Fruit fly (Drosophila melanogaster): ENCODE results near the gene Or19b.
"Not testable (repeated sequence)": the region's sequence is repeated elsewhere in the genome, so short reads cannot be mapped to it uniquely, and the experiment has no call there.

Or19b gene

dm6 chrX:20130486-20130885 lies 36.3 kb downstream of the Or19b start:
- TF ChIP-seq foxo (GFP tag; optimal IDR thresholded peaks at IDR 0.05) (no peak), Vsx2 (GFP tag; optimal IDR thresholded peaks at IDR 0.05; ENCODE audit: partially characterized antibody) (no peak), CrebA (GFP tag; optimal IDR thresholded peaks at IDR 0.05; ENCODE audit: borderline replicate concordance) (no peak), Hr78 (GFP tag; optimal IDR thresholded peaks at IDR 0.05) (no peak)

DNA sequence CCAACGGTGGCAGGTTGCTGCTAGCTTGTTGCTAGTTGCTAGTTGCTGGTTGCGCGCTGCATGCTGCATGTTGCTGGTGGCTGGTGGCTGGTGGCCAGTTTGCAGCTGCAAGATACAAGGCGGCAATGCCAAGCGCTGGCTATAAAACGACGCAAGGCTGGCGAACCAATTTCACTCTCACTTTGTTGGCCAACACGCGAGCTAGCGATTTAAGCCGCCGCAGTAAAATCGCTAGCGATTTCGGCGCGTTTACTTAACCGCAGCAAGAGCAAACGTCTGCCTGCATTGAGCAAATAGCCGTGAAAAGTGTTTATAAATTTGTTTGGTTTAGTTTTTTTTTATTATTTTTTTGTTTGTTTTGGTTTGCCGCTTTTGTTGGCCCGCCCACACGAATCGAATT lies 39.2 kb downstream of the Or19b start, which contains the start of gene CG15322:
Gene CG15322 (plus strand): TSS at position 148 of the 400 bp plus-strand sequence.
- no peak for TF ChIP-seq CG9705 (GFP tag; optimal IDR thresholded peaks at IDR 0.05)
- no peak for TF ChIP-seq sv (GFP tag; optimal IDR thresholded peaks at IDR 0.05)
- no peak for TF ChIP-seq woc (GFP tag; optimal IDR thresholded peaks at IDR 0.05)
- no peak for TF ChIP-seq Dif (GFP tag; optimal IDR thresholded peaks at IDR 0.05; ENCODE audit: partially characterized antibody)
- TF ChIP-seq usp (GFP tag; optimal IDR thresholded peaks at IDR 0.05) = no peak
- TF ChIP-seq dsf (GFP tag; optimal IDR thresholded peaks at IDR 0.05; ENCODE audit: borderline replicate concordance) = no peak
- no peak for TF ChIP-seq dl (GFP tag; optimal IDR thresholded peaks at IDR 0.05; ENCODE audit: insufficient read depth in 1 of 2, partially characterized antibody in 2 of 2)
- no peak for TF ChIP-seq lola (GFP tag; optimal IDR thresholded peaks at IDR 0.05)
- TF ChIP-seq foxo (GFP tag; optimal IDR thresholded peaks at IDR 0.05) = no peak
- no peak for TF ChIP-seq Dfd (GFP tag; optimal IDR thresholded peaks at IDR 0.05)
- no peak for TF ChIP-seq OdsH (GFP tag; optimal IDR thresholded peaks at IDR 0.05)
- no peak for TF ChIP-seq CG32264 (GFP tag; optimal IDR thresholded peaks at IDR 0.05)
- no peak for TF ChIP-seq fru (GFP tag; optimal IDR thresholded peaks at IDR 0.05)

dm6 chrX:20139493-20139892 lies 45.3 kb downstream of the Or19b start, which contains the start of gene CG42583:
TSS of gene CG42583 (plus strand) at chrX:20139793.
- TF ChIP-seq br (GFP tag; optimal IDR thresholded peaks at IDR 0.05) = no peak

dm6 chrX:20140710-20141109 lies 46.5 kb downstream of the Or19b start, which contains the start of gene CG34332:
TSS of gene CG34332 (plus strand) at chrX:20141010.
- no peak for TF ChIP-seq Rel (GFP tag; optimal IDR thresholded peaks at IDR 0.05)
- no peak for TF ChIP-seq Rel (tag; optimal IDR thresholded peaks at IDR 0.05)
- no peak for TF ChIP-seq tai (GFP tag; optimal IDR thresholded peaks at IDR 0.05)
- TF ChIP-seq pan (optimal IDR thresholded peaks at IDR 0.05) = no peak
- TF ChIP-seq dsf (GFP tag; optimal IDR thresholded peaks at IDR 0.05; ENCODE audit: borderline replicate concordance) = no peak
- no peak for TF ChIP-seq br (GFP tag; optimal IDR thresholded peaks at IDR 0.05)
- TF ChIP-seq Vsx2 (GFP tag; optimal IDR thresholded peaks at IDR 0.05; ENCODE audit: partially characterized antibody) = no peak
- no peak for TF ChIP-seq h (GFP tag; optimal IDR thresholded peaks at IDR 0.05)
- no peak for TF ChIP-seq rgr (GFP tag; optimal IDR thresholded peaks at IDR 0.05)
- no peak for TF ChIP-seq usp (GFP tag; optimal IDR thresholded peaks at IDR 0.05)
- no peak for TF ChIP-seq sv (GFP tag; optimal IDR thresholded peaks at IDR 0.05)
- TF ChIP-seq fru (GFP tag; optimal IDR thresholded peaks at IDR 0.05) = no peak
- no peak for TF ChIP-seq ey (GFP tag; optimal IDR thresholded peaks at IDR 0.05)
- no peak for TF ChIP-seq OdsH (GFP tag; optimal IDR thresholded peaks at IDR 0.05)
- no peak for TF ChIP-seq Dfd (GFP tag; optimal IDR thresholded peaks at IDR 0.05)
- TF ChIP-seq psq (GFP tag; optimal IDR thresholded peaks at IDR 0.05) = no peak

- TF ChIP-seq sage (GFP tag; optimal IDR thresholded peaks at IDR 0.05); Hr78 (GFP tag; optimal IDR thresholded peaks at IDR 0.05); Hr83 (GFP tag; optimal IDR thresholded peaks at IDR 0.05; ENCODE audit: poor library complexity, severe bottlenecking): not testable (repeated sequence)
Observed at dm6 chrX:20143088-20143487, 48.9 kb downstream of the Or19b start, which contains the start of gene Or19a. TSS of gene Or19a (minus strand) at chrX:20143188.
